Worm (Caenorhabditis elegans) whole organism, young adult: ENCODE data around the gene mocs-1.

ENCODE experiments used
- B0035.1 ChIP-seq: sonication (generic microtip); optimal IDR thresholded peaks from 2 replicates; lab custom pipeline; 2016; ENCODE audit warnings: missing genetic modification characterization, mild to moderate bottlenecking, missing compliant biosample characterization, missing genotype, missing genetic modification reagents
- B0261.1 ChIP-seq: sonication (generic microtip); optimal IDR thresholded peaks from 2 replicates; lab custom pipeline; 2016; ENCODE audit warnings: mild to moderate bottlenecking, missing genetic modification characterization, moderate library complexity, missing compliant biosample characterization
- F55B11.4 ChIP-seq: sonication (generic microtip); optimal IDR thresholded peaks from 2 replicates; lab custom pipeline; 2016; ENCODE audit warnings: missing compliant biosample characterization, missing genetic modification characterization, borderline replicate concordance; ENCODE audit not compliant: insufficient read depth
- T26A5.8 ChIP-seq: sonication (generic microtip); optimal IDR thresholded peaks from 2 replicates; lab custom pipeline; 2016; ENCODE audit warnings: missing genetic modification characterization, missing compliant biosample characterization
- ZK185.1 ChIP-seq: sonication (generic microtip); optimal IDR thresholded peaks from 2 replicates; lab custom pipeline; 2016; ENCODE audit warnings: mild to moderate bottlenecking, missing genetic modification characterization, missing compliant biosample characterization; ENCODE audit not compliant: poor library complexity, severe bottlenecking
- ama-1 ChIP-seq, 3 experiments: fragments of 150-350 bp in 1 of 3; sonication (generic microtip) in 2 of 3; optimal IDR thresholded peaks; 2 replicates each; lab custom pipeline; 2014 to 2018; ENCODE audit warnings: missing biosample characterization in 2 of 3, missing genetic modification characterization in 2 of 3, missing genetic modification reagents in 2 of 3
- him-1 ChIP-seq: sonication (generic microtip); optimal IDR thresholded peaks from 2 replicates; lab custom pipeline; 2016; ENCODE audit warnings: missing genotype, missing genetic modification reagents, missing genetic modification characterization, missing compliant biosample characterization
- hmg-1.2 ChIP-seq: fragments of 200-800 bp; sonication (Bioruptor generic); IDR thresholded peaks from 2 replicates; pipeline ENCODE4 v1.3.6; 2022; ENCODE audit warnings: missing genetic modification reagents, missing genetic modification characterization, missing compliant biosample characterization
- madf-3 ChIP-seq: fragments of 200-800 bp; sonication (Bioruptor generic); IDR thresholded peaks from 2 replicates; pipeline ENCODE4 v1.3.6; 2022; ENCODE audit warnings: missing genetic modification reagents, missing genetic modification characterization, missing compliant biosample characterization
- mxl-1 ChIP-seq: sonication (generic microtip); optimal IDR thresholded peaks from 2 replicates; lab custom pipeline; 2016; ENCODE audit warnings: missing genetic modification characterization, missing compliant biosample characterization
- snpc-4 ChIP-seq, 5 experiments: fragments of 150-350 bp in 1 of 5; sonication (generic microtip) in 4 of 5; optimal IDR thresholded peaks; 2 replicates each; lab custom pipeline; 2014 to 2018; ENCODE audit warnings: missing genetic modification characterization in 5 of 5, missing biosample characterization in 3 of 5, antibody characterized with exemption in 2 of 5, mild to moderate bottlenecking in 2 of 5, missing compliant biosample characterization in 2 of 5, missing genotype in 2 of 5, moderate library complexity in 2 of 5, missing genetic modification reagents in 1 of 5
- ztf-18 ChIP-seq: sonication (generic microtip); optimal IDR thresholded peaks from 2 replicates; lab custom pipeline; 2016; ENCODE audit warnings: missing genotype, mild to moderate bottlenecking, missing genetic modification characterization, missing compliant biosample characterization

DNA sequence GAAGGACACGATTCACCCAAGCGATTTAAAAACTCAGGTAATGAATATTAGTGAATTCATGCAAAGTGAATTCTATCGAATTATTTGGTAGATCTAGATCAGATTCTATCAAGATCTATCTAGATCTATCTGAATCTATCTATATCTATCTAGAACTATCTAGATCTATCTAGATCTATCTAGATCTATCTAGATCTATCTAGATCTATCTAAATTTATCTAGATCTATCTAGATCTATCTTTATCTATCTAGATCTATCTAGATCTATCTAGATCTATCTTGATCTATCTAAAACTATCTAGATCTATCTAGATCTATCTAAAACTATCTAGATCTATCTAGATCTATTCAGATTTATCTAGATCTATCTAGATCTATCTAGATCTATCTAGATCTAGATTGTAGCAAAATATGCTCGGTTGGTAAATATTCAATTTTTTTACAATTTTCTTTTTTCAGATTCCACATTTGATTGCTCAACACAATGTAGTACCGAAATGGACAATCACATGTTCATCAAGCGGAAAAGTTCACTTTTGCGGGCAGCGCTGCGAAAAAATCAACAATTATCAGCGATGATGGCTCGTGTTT lies 29.5 kb upstream of the mocs-1 start:
- no peak for TF ChIP-seq him-1 (tag; lab: Kevin White, UChicago)
- no peak for TF ChIP-seq B0261.1 (tag; lab: Kevin White, UChicago)
- no peak for TF ChIP-seq ZK185.1 (tag; lab: Kevin White, UChicago)
- TF ChIP-seq madf-3 (GFP tag; lab: Robert Waterston, UW), result no peak
- TF ChIP-seq F55B11.4 (tag; lab: Kevin White, UChicago), result no peak
- TF ChIP-seq snpc-4 (GFP tag; optimal IDR thresholded peaks at IDR 0.05; lab: Kevin White, UChicago), result no peak
- no peak for TF ChIP-seq snpc-4 (tag; optimal IDR thresholded peaks at IDR 0.05; lab: Kevin White, UChicago)
- TF ChIP-seq ama-1 (optimal IDR thresholded peaks at IDR 0.05; lab: Kevin White, UChicago), result no peak
- TF ChIP-seq ama-1 (GFP tag; optimal IDR thresholded peaks at IDR 0.05; lab: Kevin White, UChicago), result no peak
- TF ChIP-seq T26A5.8, result no peak
- TF ChIP-seq mxl-1, result no peak
- TF ChIP-seq hmg-1.2, result no peak
- TF ChIP-seq ztf-18 (tag; lab: Kevin White, UChicago), result no peak
- no peak for TF ChIP-seq B0035.1 (tag; lab: Kevin White, UChicago)
